Fruit fly (Drosophila melanogaster) whole organism, prepupa: ENCODE results near the gene CG5390.

ENCODE experiments used
- Blimp-1 ChIP-seq: fragments of 200-800 bp; sonication (Bioruptor generic); optimal IDR thresholded peaks from 3 replicates; lab custom pipeline; 2017; ENCODE audit warnings: missing biosample characterization, missing genetic modification characterization, mild to moderate bottlenecking, moderate library complexity, missing genetic modification reagents
- CG10631 ChIP-seq: fragments of 200-800 bp; sonication (Bioruptor generic); optimal IDR thresholded peaks from 2 replicates; lab custom pipeline; 2016; ENCODE audit warnings: missing biosample characterization, missing genetic modification characterization
- CG11294 ChIP-seq: fragments of 200-800 bp; sonication (Bioruptor generic); IDR thresholded peaks from 2 replicates; pipeline ENCODE4 v1.3.6; 2022; ENCODE audit warnings: missing biosample characterization, missing genetic modification characterization
- CG11762 ChIP-seq: fragments of 200-800 bp; sonication (Bioruptor generic); optimal IDR thresholded peaks from 3 replicates; lab custom pipeline; 2016; ENCODE audit warnings: missing biosample characterization, missing genetic modification characterization; ENCODE audit not compliant: insufficient read depth
- CG11902 ChIP-seq: fragments of 200-800 bp; sonication (Bioruptor generic); optimal IDR thresholded peaks from 3 replicates; lab custom pipeline; 2016; ENCODE audit warnings: missing biosample characterization, missing genetic modification characterization
- CG15336 ChIP-seq: fragments of 200-800 bp; sonication (Bioruptor generic); IDR thresholded peaks from 2 replicates; pipeline ENCODE4 v1.3.6; 2022; ENCODE audit warnings: missing biosample characterization, missing genetic modification characterization
- CG1621 ChIP-seq: fragments of 200-800 bp; sonication (Bioruptor generic); optimal IDR thresholded peaks from 3 replicates; lab custom pipeline; 2018; ENCODE audit warnings: missing biosample characterization, mild to moderate bottlenecking, missing genetic modification characterization
- CG16779 ChIP-seq: fragments of 200-800 bp; sonication (Bioruptor generic); optimal IDR thresholded peaks from 3 replicates; lab custom pipeline; 2017; ENCODE audit warnings: missing biosample characterization, mild to moderate bottlenecking, missing genetic modification characterization
- CG3032 ChIP-seq: fragments of 200-800 bp; optimal IDR thresholded peaks from 2 replicates; lab custom pipeline; 2019; ENCODE audit warnings: missing biosample characterization, mild to moderate bottlenecking, missing genetic modification characterization, moderate library complexity
- CG31627 ChIP-seq: fragments of 200-800 bp; sonication (Bioruptor generic); optimal IDR thresholded peaks from 3 replicates; lab custom pipeline; 2016; ENCODE audit warnings: missing biosample characterization, missing genetic modification characterization
- CG32006 ChIP-seq: fragments of 200-800 bp; sonication (Bioruptor generic); optimal IDR thresholded peaks from 3 replicates; lab custom pipeline; 2017; ENCODE audit warnings: missing biosample characterization, mild to moderate bottlenecking, missing genetic modification characterization
- CG34406 ChIP-seq: fragments of 200-800 bp; sonication (Bioruptor generic); optimal IDR thresholded peaks from 3 replicates; lab custom pipeline; 2016; ENCODE audit warnings: missing biosample characterization, missing genetic modification characterization
- CG3919 ChIP-seq: fragments of 200-800 bp; sonication (Bioruptor generic); optimal IDR thresholded peaks from 3 replicates; lab custom pipeline; 2016; ENCODE audit warnings: missing biosample characterization, missing genetic modification characterization
- CG4318 ChIP-seq: fragments of 200-800 bp; sonication (Bioruptor generic); optimal IDR thresholded peaks from 3 replicates; lab custom pipeline; 2017; ENCODE audit warnings: missing biosample characterization, mild to moderate bottlenecking, missing genetic modification characterization
- CG6276 ChIP-seq: fragments of 200-800 bp; sonication (Bioruptor generic); optimal IDR thresholded peaks from 2 replicates; lab custom pipeline; 2017; ENCODE audit warnings: missing biosample characterization, mild to moderate bottlenecking, missing genetic modification characterization
- CG6792 ChIP-seq: fragments of 200-800 bp; sonication (Bioruptor generic); optimal IDR thresholded peaks from 3 replicates; lab custom pipeline; 2016; ENCODE audit warnings: missing biosample characterization, missing genetic modification characterization
- CG6808 ChIP-seq: fragments of 200-800 bp; sonication (Bioruptor generic); optimal IDR thresholded peaks from 3 replicates; lab custom pipeline; 2017; ENCODE audit warnings: missing biosample characterization, missing genetic modification characterization, mild to moderate bottlenecking, moderate library complexity, missing genetic modification reagents
- CG6854 ChIP-seq: fragments of 200-800 bp; sonication (Bioruptor generic); optimal IDR thresholded peaks from 2 replicates; lab custom pipeline; 2017; ENCODE audit warnings: missing biosample characterization, mild to moderate bottlenecking, missing genetic modification characterization
- CG7368 ChIP-seq: fragments of 200-800 bp; sonication (Bioruptor generic); optimal IDR thresholded peaks from 3 replicates; lab custom pipeline; 2016; ENCODE audit warnings: missing biosample characterization, missing genetic modification characterization
- CG8119 ChIP-seq: fragments of 200-800 bp; sonication (Bioruptor generic); IDR thresholded peaks from 3 replicates; pipeline ENCODE4 v1.3.6; 2022; ENCODE audit warnings: missing biosample characterization, missing genetic modification characterization
- CG8632 ChIP-seq: fragments of 200-800 bp; sonication (Bioruptor generic); optimal IDR thresholded peaks from 3 replicates; lab custom pipeline; 2016; ENCODE audit warnings: missing biosample characterization, missing genetic modification characterization
- CG9139 ChIP-seq: fragments of 200-800 bp; sonication (Bioruptor generic); optimal IDR thresholded peaks from 3 replicates; lab custom pipeline; 2017; ENCODE audit warnings: missing biosample characterization, mild to moderate bottlenecking, missing genetic modification characterization
- Eip75B ChIP-seq: fragments of 200-800 bp; sonication (Bioruptor generic); optimal IDR thresholded peaks from 3 replicates; lab custom pipeline; 2016; ENCODE audit warnings: missing biosample characterization, missing genetic modification characterization
- Eip78C ChIP-seq: fragments of 200-800 bp; sonication (Bioruptor generic); peaks from one replicate; lab custom pipeline; 2016; ENCODE audit warnings: missing biosample characterization, missing genetic modification characterization
- Eip93F ChIP-seq: fragments of 200-800 bp; sonication (Bioruptor generic); optimal IDR thresholded peaks from 2 replicates; lab custom pipeline; 2016; ENCODE audit warnings: missing biosample characterization, mild to moderate bottlenecking, missing genetic modification characterization
- Ets21C ChIP-seq: fragments of 200-800 bp; sonication (Bioruptor generic); optimal IDR thresholded peaks from 3 replicates; lab custom pipeline; 2016; ENCODE audit warnings: missing biosample characterization, missing genetic modification characterization
- Gug ChIP-seq: fragments of 200-800 bp; sonication (Bioruptor generic); IDR thresholded peaks from 2 replicates; pipeline ENCODE4 v1.3.6; 2022; ENCODE audit warnings: missing biosample characterization, missing genetic modification characterization
- Hr38 ChIP-seq: sonication (Bioruptor generic); optimal IDR thresholded peaks from 2 replicates; lab custom pipeline; 2016; ENCODE audit warnings: missing biosample characterization, missing genetic modification characterization
- Hr39 ChIP-seq: fragments of 200-800 bp; sonication (Bioruptor generic); optimal IDR thresholded peaks from 2 replicates; lab custom pipeline; 2016; ENCODE audit warnings: missing biosample characterization, missing genetic modification characterization
- Hr4 ChIP-seq: fragments of 200-800 bp; sonication (Bioruptor generic); optimal IDR thresholded peaks from 3 replicates; lab custom pipeline; 2016; ENCODE audit warnings: missing biosample characterization, missing genetic modification characterization
- Met ChIP-seq: fragments of 200-800 bp; sonication (Bioruptor generic); optimal IDR thresholded peaks from 3 replicates; lab custom pipeline; 2016; ENCODE audit warnings: missing biosample characterization, missing genetic modification characterization
- OdsH ChIP-seq: fragments of 200-800 bp; sonication (Bioruptor generic); optimal IDR thresholded peaks from 3 replicates; lab custom pipeline; 2016; ENCODE audit warnings: missing biosample characterization, missing genetic modification characterization
- Smox ChIP-seq: fragments of 200-800 bp; sonication (Bioruptor generic); optimal IDR thresholded peaks from 3 replicates; lab custom pipeline; 2016; ENCODE audit warnings: missing biosample characterization, missing genetic modification characterization
- Sox102F ChIP-seq: fragments of 200-800 bp; sonication (Bioruptor generic); optimal IDR thresholded peaks from 2 replicates; lab custom pipeline; 2016; ENCODE audit warnings: missing biosample characterization, mild to moderate bottlenecking, missing genetic modification characterization
- Sox14 ChIP-seq: fragments of 200-800 bp; sonication (Bioruptor generic); optimal IDR thresholded peaks from 3 replicates; lab custom pipeline; 2016; ENCODE audit warnings: missing biosample characterization, missing genetic modification characterization
- Sox15 ChIP-seq: fragments of 200-800 bp; sonication (Bioruptor generic); optimal IDR thresholded peaks from 3 replicates; lab custom pipeline; 2016; ENCODE audit warnings: missing biosample characterization, missing genetic modification characterization
- achi ChIP-seq: fragments of 200-800 bp; sonication (Bioruptor generic); optimal IDR thresholded peaks from 3 replicates; lab custom pipeline; 2016; ENCODE audit warnings: missing biosample characterization, missing genetic modification characterization
- acj6 ChIP-seq: fragments of 200-800 bp; sonication (Bioruptor generic); optimal IDR thresholded peaks from 3 replicates; lab custom pipeline; 2016; ENCODE audit warnings: missing biosample characterization, missing genetic modification characterization
- cyc ChIP-seq: fragments of 200-800 bp; sonication (Bioruptor generic); optimal IDR thresholded peaks from 3 replicates; lab custom pipeline; 2016; ENCODE audit warnings: missing biosample characterization, missing genetic modification characterization
- dac ChIP-seq: fragments of 200-800 bp; sonication (Bioruptor generic); optimal IDR thresholded peaks from 2 replicates; lab custom pipeline; 2017; ENCODE audit warnings: missing biosample characterization, mild to moderate bottlenecking, missing genetic modification characterization
- dsx ChIP-seq: fragments of 200-800 bp; optimal IDR thresholded peaks from 3 replicates; lab custom pipeline; 2019; ENCODE audit warnings: missing biosample characterization, mild to moderate bottlenecking, missing genetic modification characterization, moderate library complexity; ENCODE audit not compliant: poor library complexity, severe bottlenecking
- eg ChIP-seq: fragments of 200-800 bp; sonication (Bioruptor generic); IDR thresholded peaks from 3 replicates; pipeline ENCODE4 v1.3.6; 2022; ENCODE audit warnings: missing biosample characterization, missing genetic modification characterization
- esn ChIP-seq: fragments of 200-800 bp; sonication (Bioruptor generic); optimal IDR thresholded peaks from 2 replicates; lab custom pipeline; 2016; ENCODE audit warnings: missing biosample characterization, mild to moderate bottlenecking, missing genetic modification characterization, moderate library complexity
- fd59A ChIP-seq: fragments of 200-800 bp; sonication (Bioruptor generic); optimal IDR thresholded peaks from 2 replicates; lab custom pipeline; 2017; ENCODE audit warnings: missing biosample characterization, mild to moderate bottlenecking, missing genetic modification characterization, missing genetic modification reagents
- fd85E ChIP-seq: fragments of 200-800 bp; sonication (Bioruptor generic); optimal IDR thresholded peaks from 3 replicates; lab custom pipeline; 2016; ENCODE audit warnings: missing biosample characterization, missing genetic modification characterization
- fkh ChIP-seq: fragments of 200-800 bp; sonication (Bioruptor generic); optimal IDR thresholded peaks from 3 replicates; lab custom pipeline; 2017; ENCODE audit warnings: missing biosample characterization, mild to moderate bottlenecking, missing genetic modification characterization, moderate library complexity
- net ChIP-seq: fragments of 200-800 bp; sonication (Bioruptor generic); optimal IDR thresholded peaks from 3 replicates; lab custom pipeline; 2016; ENCODE audit warnings: missing biosample characterization, missing genetic modification characterization
- pdm3 ChIP-seq: fragments of 200-800 bp; sonication (Bioruptor generic); optimal IDR thresholded peaks from 3 replicates; lab custom pipeline; 2016; ENCODE audit warnings: missing biosample characterization, missing genetic modification characterization
- spab ChIP-seq: fragments of 200-800 bp; sonication (Bioruptor generic); optimal IDR thresholded peaks from 2 replicates; lab custom pipeline; 2017; ENCODE audit warnings: missing biosample characterization, mild to moderate bottlenecking, missing genetic modification characterization, missing genetic modification reagents
- ss ChIP-seq, 2 experiments: fragments of 200-800 bp; sonication (Bioruptor generic); optimal IDR thresholded peaks; 2 replicates in 1 of 2; 3 replicates in 1 of 2; lab custom pipeline; 2017 to 2018; ENCODE audit warnings: mild to moderate bottlenecking in 2 of 2, missing biosample characterization in 2 of 2, missing genetic modification characterization in 2 of 2, moderate library complexity in 1 of 2
- svp ChIP-seq: fragments of 200-800 bp; sonication (Bioruptor generic); peaks from one replicate; lab custom pipeline; 2016; ENCODE audit warnings: missing biosample characterization, missing genetic modification characterization
- topi ChIP-seq: fragments of 200-800 bp; sonication (Bioruptor generic); optimal IDR thresholded peaks from 3 replicates; lab custom pipeline; 2016; ENCODE audit warnings: missing biosample characterization, missing genetic modification characterization
- vri ChIP-seq: fragments of 200-800 bp; sonication (Bioruptor generic); optimal IDR thresholded peaks from 3 replicates; lab custom pipeline; 2016; ENCODE audit warnings: missing biosample characterization, mild to moderate bottlenecking, missing genetic modification characterization

CG5390 gene

DNA sequence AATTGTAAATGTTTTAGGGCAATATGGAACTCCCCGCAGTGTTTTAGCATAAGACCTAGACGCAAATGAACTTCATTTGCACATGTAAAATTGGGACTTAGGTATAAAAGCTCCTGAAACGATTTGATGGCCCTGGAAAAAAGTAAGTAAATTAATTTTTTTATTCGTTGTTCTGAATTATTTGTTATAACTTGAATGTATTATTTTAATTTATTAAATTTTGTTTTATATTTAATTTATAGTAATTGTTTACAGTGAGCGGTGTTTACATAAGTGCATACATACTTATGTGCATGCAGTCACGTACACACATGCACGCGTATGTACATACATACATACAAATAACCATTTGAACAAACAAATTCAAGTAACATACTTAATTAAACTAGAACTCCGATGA is 30.0 kb downstream of the CG5390 start:
- TF ChIP-seq CG11294 (GFP tag; lab: Robert Waterston, UW) (peak; percentile 42; the same call in 1 of the 2 replicates), CG16779 (tag; lab: Kevin White, UChicago) (no peak), CG6808 (no peak), Smox (GFP tag; lab: Kevin White, UChicago) (no peak), fkh (peak; percentile 21), CG6854 (GFP tag; lab: Kevin White, UChicago) (peak; percentile 37), CG10631 (no peak), svp (GFP tag; lab: Kevin White, UChicago) (no peak), Gug (GFP tag; lab: Robert Waterston, UW) (no peak; the same call in 1 of the 2 replicates), CG32006 (no peak), CG11762 (GFP tag; lab: Kevin White, UChicago) (no peak), CG9139 (GFP tag; lab: Kevin White, UChicago) (no peak), CG6276 (GFP tag; lab: Kevin White, UChicago) (no peak), Sox102F (no peak), fd59A (GFP tag; lab: Kevin White, UChicago) (no peak), fd85E (GFP tag; lab: Kevin White, UChicago) (peak; percentile 5), topi (no peak), Hr4 (no peak), CG31627 (GFP tag; lab: Kevin White, UChicago) (no peak), Sox15 (no peak), Ets21C (GFP tag; lab: Kevin White, UChicago) (no peak), eg (GFP tag; lab: Robert Waterston, UW) (no peak; the same call in 2 of the 3 replicates), Hr39 (no peak), CG4318 (GFP tag; lab: Kevin White, UChicago) (no peak), Sox14 (no peak), CG8632 (GFP tag; lab: Kevin White, UChicago) (peak; percentile 42), Met (GFP tag; lab: Kevin White, UChicago) (no peak), CG15336 (GFP tag; lab: Robert Waterston, UW) (peak; percentile 82), acj6 (GFP tag; lab: Kevin White, UChicago) (peak; percentile 32), CG11902 (GFP tag; lab: Kevin White, UChicago) (no peak), dac (GFP tag; lab: Kevin White, UChicago) (no peak), OdsH (no peak), CG8119 (GFP tag; lab: Robert Waterston, UW) (peak; percentile 70; the same call in 2 of the 3 replicates), CG34406 (GFP tag; lab: Kevin White, UChicago) (no peak), ss (GFP tag; optimal IDR thresholded peaks at IDR 0.05; lab: Kevin White, UChicago) (no peak), vri (GFP tag; lab: Kevin White, UChicago) (no peak), cyc (GFP tag; lab: Kevin White, UChicago) (no peak), CG7368 (no peak), pdm3 (GFP tag; lab: Kevin White, UChicago) (no peak), dsx (GFP tag; lab: Kevin White, UChicago) (no peak), CG3919 (GFP tag; lab: Kevin White, UChicago) (no peak), Eip78C (GFP tag; lab: Kevin White, UChicago) (peak; percentile 84), Blimp-1 (GFP tag; lab: Kevin White, UChicago) (no peak), Eip93F (GFP tag; lab: Kevin White, UChicago) (no peak), Hr38 (GFP tag; lab: Kevin White, UChicago) (no peak), Eip75B (GFP tag; lab: Kevin White, UChicago) (no peak), net (no peak), spab (GFP tag; lab: Kevin White, UChicago) (no peak), CG6792 (GFP tag; lab: Kevin White, UChicago) (peak; percentile 20), achi (GFP tag; lab: Kevin White, UChicago) (no peak), esn (GFP tag; lab: Kevin White, UChicago) (no peak), CG3032 (tag; lab: Kevin White, UChicago) (peak; percentile 67), CG1621 (tag; lab: Kevin White, UChicago) (no peak)
